Worm (Caenorhabditis elegans) whole organism, midembryonic: ENCODE results near the gene R13D11.1.

Experiments used
- T22C8.4 ChIP-seq: fragments of 200-800 bp; sonication (Bioruptor generic); IDR thresholded peaks from 2 replicates; pipeline ENCODE4 v1.3.6; 2022; ENCODE audit warnings: missing genetic modification characterization, missing compliant biosample characterization
- cog-1 ChIP-seq: sonication (generic microtip); optimal IDR thresholded peaks from 2 replicates; lab custom pipeline; 2016; ENCODE audit warnings: missing genetic modification characterization, missing compliant biosample characterization
- flt-1 ChIP-seq: fragments of 200-800 bp; sonication (Bioruptor generic); IDR thresholded peaks from 2 replicates; pipeline ENCODE4 v1.3.6; 2022; ENCODE audit warnings: missing genetic modification characterization, missing compliant biosample characterization
- klf-2 ChIP-seq: fragments of 200-800 bp; sonication (Bioruptor generic); conservative IDR thresholded peaks from 2 replicates; pipeline ENCODE4 v1.3.6; 2022; ENCODE audit warnings: missing genetic modification reagents, missing genetic modification characterization, missing compliant biosample characterization
- med-1 ChIP-seq: sonication (generic microtip); optimal IDR thresholded peaks from 2 replicates; lab custom pipeline; 2017; ENCODE audit warnings: missing genetic modification characterization, mild to moderate bottlenecking, missing compliant biosample characterization, antibody characterized with exemption, missing genetic modification reagents; ENCODE audit not compliant: insufficient read depth
- tab-1 ChIP-seq: fragments of 200-800 bp; sonication (Bioruptor generic); IDR thresholded peaks from 2 replicates; pipeline ENCODE4 v1.3.6; 2022; ENCODE audit warnings: missing genetic modification characterization, missing compliant biosample characterization
- ztf-23 ChIP-seq: fragments of 200-800 bp; sonication (Bioruptor generic); IDR thresholded peaks from 2 replicates; pipeline ENCODE4 v1.3.6; 2022; ENCODE audit warnings: missing genetic modification reagents, missing genetic modification characterization, missing compliant biosample characterization
- ztf-29 ChIP-seq: fragments of 200-800 bp; sonication (Bioruptor generic); IDR thresholded peaks from 2 replicates; pipeline ENCODE4 v1.3.6; 2022; ENCODE audit warnings: missing genetic modification reagents, missing genetic modification characterization, missing compliant biosample characterization

ce11 chrV:782432-782831 is 34.9 kb upstream of the R13D11.1 start, which contains the start of gene srab-16:
- TF ChIP-seq tab-1 (GFP tag; lab: Robert Waterston, UW) (no peak), ztf-23 (no peak), flt-1 (GFP tag; lab: Robert Waterston, UW) (no peak), med-1 (GFP tag; lab: Kevin White, UChicago) (no peak), klf-2 (no peak), ztf-29 (GFP tag; lab: Robert Waterston, UW) (no peak), T22C8.4 (GFP tag; lab: Robert Waterston, UW) (no peak), cog-1 (tag; lab: Kevin White, UChicago) (no peak)
